Fruit fly (Drosophila melanogaster): ENCODE results near the gene CG3792.

Gene CG3792

DNA sequence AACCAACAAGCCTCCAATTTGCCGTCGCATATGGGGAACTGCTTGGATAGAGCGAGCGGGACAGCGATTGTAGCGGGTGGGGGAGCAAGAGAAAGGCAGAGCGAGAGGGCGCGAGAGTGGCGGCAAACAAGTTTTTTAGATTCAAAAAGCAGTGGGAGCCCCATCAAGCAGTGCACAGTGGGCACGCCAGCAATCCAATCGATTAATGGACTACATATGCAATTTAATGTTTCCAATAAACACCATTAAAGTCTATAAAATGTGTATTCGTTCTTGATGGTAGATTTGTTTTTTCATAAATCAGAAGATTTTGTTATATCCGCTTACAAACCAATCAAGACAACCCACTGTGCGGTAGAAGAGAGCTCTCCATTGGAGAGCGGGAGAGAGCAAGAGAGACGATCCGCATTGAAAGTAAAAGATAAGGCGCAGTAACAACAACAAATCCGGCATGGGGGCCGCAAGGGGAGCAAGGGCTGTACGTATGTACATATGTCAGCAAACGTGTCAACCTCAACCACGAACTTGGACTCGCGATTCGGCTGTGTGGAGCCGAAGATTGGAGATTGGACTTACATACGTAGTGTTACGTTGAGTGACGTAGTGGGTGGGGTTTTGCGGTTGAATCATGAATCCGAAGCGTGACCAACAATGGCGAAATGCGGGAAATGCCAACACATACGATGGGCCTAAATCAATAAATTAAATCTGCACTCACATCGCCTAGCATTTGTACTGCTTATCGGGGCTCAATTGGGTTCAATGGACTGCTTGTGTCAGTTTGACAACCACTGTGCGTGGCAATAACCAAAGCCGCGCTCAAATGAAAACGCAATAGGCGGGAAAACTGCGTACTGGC is 20.5 kb downstream of the CG3792 start (continued):
- TF ChIP-seq ranshi (GFP tag; IDR thresholded peaks at IDR 0.05) (peak; percentile 99), Lhr (GFP tag; optimal IDR thresholded peaks at IDR 0.05) (peak; percentile 97), zen (tag; optimal IDR thresholded peaks at IDR 0.05) (peak; percentile 98), CG17361 (GFP tag; IDR thresholded peaks at IDR 0.05) (peak; percentile 99), ac (GFP tag; optimal IDR thresholded peaks at IDR 0.05) (peak; percentile 97), Sin3A (optimal IDR thresholded peaks at IDR 0.05) (no peak), CG16863 (GFP tag; optimal IDR thresholded peaks at IDR 0.05) (peak; percentile 99), Scr (GFP tag; IDR thresholded peaks at IDR 0.05; ENCODE audit: partially characterized antibody) (peak; percentile 39; the same call in 1 of the 2 replicates), cwo (GFP tag; optimal IDR thresholded peaks at IDR 0.05) (peak; percentile 97), ems (GFP tag; optimal IDR thresholded peaks at IDR 0.05) (peak; percentile 99), NC2β (GFP tag; optimal IDR thresholded peaks at IDR 0.05) (peak; percentile 99), CG31441 (GFP tag; IDR thresholded peaks at IDR 0.05) (peak; percentile 99), CG1529 (GFP tag; optimal IDR thresholded peaks at IDR 0.05) (peak; percentile 99), CG5245 (GFP tag; optimal IDR thresholded peaks at IDR 0.05) (peak; percentile 99), Oli (tag; optimal IDR thresholded peaks at IDR 0.05) (peak; percentile 99), mam (GFP tag; optimal IDR thresholded peaks at IDR 0.05) (peak; percentile 99), CG12942 (GFP tag; optimal IDR thresholded peaks at IDR 0.05) (peak; percentile 99), klu (GFP tag; IDR thresholded peaks at IDR 0.05) (peak; percentile 98), CG6254 (GFP tag; optimal IDR thresholded peaks at IDR 0.05) (peak; percentile 97), Mad (GFP tag; optimal IDR thresholded peaks at IDR 0.05) (peak; percentile 98), usp (GFP tag; optimal IDR thresholded peaks at IDR 0.05) (no peak), kay (GFP tag; optimal IDR thresholded peaks at IDR 0.05) (peak; percentile 97), CG17829 (tag; optimal IDR thresholded peaks at IDR 0.05) (peak; percentile 99), Gsc (GFP tag; IDR thresholded peaks at IDR 0.05) (no peak; the same call in 1 of the 2 replicates), CG12104 (GFP tag; optimal IDR thresholded peaks at IDR 0.05) (peak; percentile 98), CG34376 (GFP tag; optimal IDR thresholded peaks at IDR 0.05) (peak; percentile 97), CG11247 (GFP tag; IDR thresholded peaks at IDR 0.05) (peak; percentile 99), H15 (GFP tag; IDR thresholded peaks at IDR 0.05) (peak; percentile 99), gfzf (GFP tag; optimal IDR thresholded peaks at IDR 0.05) (peak; percentile 35), yki (optimal IDR thresholded peaks at IDR 0.05) (peak; percentile 61), CG4820 (GFP tag; optimal IDR thresholded peaks at IDR 0.05) (peak; percentile 98), knrl (GFP tag; IDR thresholded peaks at IDR 0.05; ENCODE audit: partially characterized antibody) (peak; percentile 77), ato (GFP tag; IDR thresholded peaks at IDR 0.05; ENCODE audit: partially characterized antibody) (peak; percentile 44; the same call in 1 of the 2 replicates), da (GFP tag; optimal IDR thresholded peaks at IDR 0.05) (peak; percentile 99), E2f1 (GFP tag; IDR thresholded peaks at IDR 0.05) (peak; percentile 99), sna (GFP tag; IDR thresholded peaks at IDR 0.05; ENCODE audit: partially characterized antibody) (peak; percentile 52; the same call in 1 of the 2 replicates), CG6689 (GFP tag; IDR thresholded peaks at IDR 0.05) (peak; percentile 99), croc (GFP tag; conservative IDR thresholded peaks at IDR 0.05) (peak; percentile 99), ERR (GFP tag; optimal IDR thresholded peaks at IDR 0.05) (peak; percentile 98), CG4617 (GFP tag; optimal IDR thresholded peaks at IDR 0.05; ENCODE audit: borderline replicate concordance) (peak; percentile 99), HLH3B (GFP tag; IDR thresholded peaks at IDR 0.05) (peak; percentile 99), CG8944 (GFP tag; optimal IDR thresholded peaks at IDR 0.05) (peak; percentile 99), CG7372 (GFP tag; IDR thresholded peaks at IDR 0.05) (peak; percentile 99), lbe (GFP tag; optimal IDR thresholded peaks at IDR 0.05) (peak; percentile 98), Six4 (GFP tag; optimal IDR thresholded peaks at IDR 0.05) (peak; percentile 99), CG8089 (GFP tag; optimal IDR thresholded peaks at IDR 0.05) (peak; percentile 99), nerfin-2 (GFP tag; IDR thresholded peaks at IDR 0.05; ENCODE audit: partially characterized antibody) (peak; percentile 74), ken (GFP tag; IDR thresholded peaks at IDR 0.05) (peak; percentile 99), Sox100B (GFP tag; optimal IDR thresholded peaks at IDR 0.05) (peak; percentile 97), CG15011 (GFP tag; optimal IDR thresholded peaks at IDR 0.05) (peak; percentile 98)
